Worm (Caenorhabditis elegans) whole organism, midembryonic: ENCODE data around the gene cpna-5.

Source experiments
- T22C8.4 ChIP-seq: fragments of 200-800 bp; sonication (Bioruptor generic); IDR thresholded peaks from 2 replicates; pipeline ENCODE4 v1.3.6; 2022; ENCODE audit warnings: missing genetic modification characterization, missing compliant biosample characterization
- cog-1 ChIP-seq: sonication (generic microtip); optimal IDR thresholded peaks from 2 replicates; lab custom pipeline; 2016; ENCODE audit warnings: missing genetic modification characterization, missing compliant biosample characterization
- flt-1 ChIP-seq: fragments of 200-800 bp; sonication (Bioruptor generic); IDR thresholded peaks from 2 replicates; pipeline ENCODE4 v1.3.6; 2022; ENCODE audit warnings: missing genetic modification characterization, missing compliant biosample characterization
- klf-2 ChIP-seq: fragments of 200-800 bp; sonication (Bioruptor generic); conservative IDR thresholded peaks from 2 replicates; pipeline ENCODE4 v1.3.6; 2022; ENCODE audit warnings: missing genetic modification reagents, missing genetic modification characterization, missing compliant biosample characterization
- med-1 ChIP-seq: sonication (generic microtip); optimal IDR thresholded peaks from 2 replicates; lab custom pipeline; 2017; ENCODE audit warnings: missing genetic modification characterization, mild to moderate bottlenecking, missing compliant biosample characterization, antibody characterized with exemption, missing genetic modification reagents; ENCODE audit not compliant: insufficient read depth
- ref-1 ChIP-seq: fragments of 200-800 bp; sonication (Bioruptor generic); conservative IDR thresholded peaks from 2 replicates; pipeline ENCODE4 v1.3.6; 2022; ENCODE audit warnings: missing genetic modification reagents, missing genetic modification characterization, missing compliant biosample characterization
- tab-1 ChIP-seq: fragments of 200-800 bp; sonication (Bioruptor generic); IDR thresholded peaks from 2 replicates; pipeline ENCODE4 v1.3.6; 2022; ENCODE audit warnings: missing genetic modification characterization, missing compliant biosample characterization
- ztf-23 ChIP-seq: fragments of 200-800 bp; sonication (Bioruptor generic); IDR thresholded peaks from 2 replicates; pipeline ENCODE4 v1.3.6; 2022; ENCODE audit warnings: missing genetic modification reagents, missing genetic modification characterization, missing compliant biosample characterization
- ztf-29 ChIP-seq: fragments of 200-800 bp; sonication (Bioruptor generic); IDR thresholded peaks from 2 replicates; pipeline ENCODE4 v1.3.6; 2022; ENCODE audit warnings: missing genetic modification reagents, missing genetic modification characterization, missing compliant biosample characterization

cpna-5 gene

DNA sequence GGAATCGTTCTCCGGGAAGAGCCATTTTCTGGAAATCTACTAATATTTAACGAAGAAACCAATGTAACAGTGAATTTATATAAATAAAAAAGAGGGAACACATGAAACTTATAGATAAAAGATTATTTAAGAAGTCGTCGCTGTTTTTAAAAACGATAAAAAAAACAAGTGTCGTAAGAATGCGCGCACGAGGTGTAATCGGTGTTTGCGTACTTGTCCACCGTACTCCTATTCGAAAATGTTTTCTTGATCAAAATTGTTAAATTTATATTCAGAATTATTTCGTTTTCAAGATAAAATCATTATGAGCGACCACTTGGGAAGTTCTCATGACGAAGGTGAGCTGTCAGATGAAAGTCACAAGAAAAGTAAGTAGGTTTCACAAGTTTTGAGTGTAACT is 19.4 kb downstream of the cpna-5 start, which contains the start of the genes moa-2 and cdk-11.1:
Gene moa-2 (minus strand): TSS at position 25 of the 400 bp plus-strand sequence.
Gene cdk-11.1 (plus strand): TSS at position 227 of the 400 bp plus-strand sequence.
- TF ChIP-seq ref-1 (GFP tag; lab: Robert Waterston, UW) (no peak), tab-1 (GFP tag; lab: Robert Waterston, UW) (no peak), T22C8.4 (GFP tag; lab: Robert Waterston, UW) (no peak), med-1 (no peak), flt-1 (GFP tag; lab: Robert Waterston, UW) (no peak), ztf-23 (GFP tag; lab: Robert Waterston, UW) (no peak), cog-1 (no peak)

DNA sequence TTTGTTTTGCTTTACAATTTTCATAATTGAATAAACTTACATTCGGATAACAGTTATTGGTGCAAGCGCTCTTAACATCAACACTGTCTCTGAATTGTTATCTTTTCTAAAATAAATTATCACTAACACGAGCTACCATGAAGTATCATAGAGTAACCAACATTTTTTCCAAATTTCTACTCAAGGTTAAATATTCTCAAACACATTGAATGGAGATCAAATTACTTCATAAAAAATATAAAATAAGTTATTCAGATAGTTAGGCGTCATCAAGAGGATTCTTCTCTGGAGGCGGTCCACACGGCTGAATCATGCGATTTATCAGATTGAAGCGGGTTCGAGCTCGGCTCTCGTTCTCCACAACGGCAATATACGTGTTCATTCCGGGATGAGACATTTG is 20.0 kb downstream of the cpna-5 start, which contains the start of gene B0495.5:
Gene B0495.5 (minus strand): TSS at position 101 of the 400 bp plus-strand sequence.
- TF ChIP-seq tab-1 (GFP tag; lab: Robert Waterston, UW) (no peak), klf-2 (GFP tag; lab: Robert Waterston, UW) (no peak), flt-1 (GFP tag; lab: Robert Waterston, UW) (no peak), ref-1 (GFP tag; lab: Robert Waterston, UW) (no peak), T22C8.4 (GFP tag; lab: Robert Waterston, UW) (no peak), ztf-23 (GFP tag; lab: Robert Waterston, UW) (no peak), cog-1 (no peak), ztf-29 (GFP tag; lab: Robert Waterston, UW) (no peak), med-1 (no peak)

DNA sequence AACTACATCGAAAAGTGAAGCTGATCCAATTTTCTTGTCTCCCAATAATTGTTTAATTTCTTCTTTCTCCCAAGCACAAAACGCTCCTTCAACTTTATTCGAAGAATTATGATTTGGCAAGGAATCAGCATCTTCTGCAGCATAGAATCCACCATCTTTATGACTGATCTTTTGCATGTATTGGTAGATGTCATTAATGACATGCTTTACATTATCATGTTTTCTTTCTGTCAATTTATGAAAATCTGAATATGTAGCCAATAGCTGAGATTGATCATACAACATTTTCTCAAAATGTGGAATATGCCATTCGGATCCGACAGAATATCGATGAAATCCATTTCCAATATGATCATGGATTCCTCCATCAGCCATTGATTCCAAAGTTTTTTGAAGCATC is 21.2 kb downstream of the cpna-5 start:
- TF ChIP-seq ztf-23 (GFP tag; lab: Robert Waterston, UW) = no peak
- no peak for TF ChIP-seq tab-1 (GFP tag; lab: Robert Waterston, UW)
- TF ChIP-seq flt-1 (GFP tag; lab: Robert Waterston, UW) = no peak
- no peak for TF ChIP-seq med-1
- TF ChIP-seq ref-1 (GFP tag; lab: Robert Waterston, UW) = no peak
- TF ChIP-seq klf-2 (GFP tag; lab: Robert Waterston, UW) = no peak
- TF ChIP-seq cog-1 = no peak
- TF ChIP-seq ztf-29 (GFP tag; lab: Robert Waterston, UW) = no peak
- TF ChIP-seq T22C8.4 (GFP tag; lab: Robert Waterston, UW) = no peak

DNA sequence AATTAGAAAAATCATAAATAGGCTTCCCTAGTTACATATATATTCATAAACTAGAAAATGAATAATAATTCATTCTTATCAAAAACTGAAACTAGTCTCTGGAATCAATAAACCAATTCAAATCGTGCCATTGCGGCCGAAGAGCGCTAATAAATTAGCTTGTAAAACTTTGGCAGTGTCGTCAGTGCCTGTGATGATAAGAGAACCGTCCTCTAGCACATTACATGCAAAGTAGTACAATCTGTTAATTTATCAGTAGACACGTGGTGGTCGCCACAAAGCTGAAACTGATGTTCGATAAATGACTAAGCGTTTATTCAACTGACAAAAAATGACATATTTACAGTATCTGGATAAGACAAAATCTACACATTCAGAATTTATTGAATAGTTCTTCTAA is 22.8 kb downstream of the cpna-5 start:
- TF ChIP-seq ref-1 (GFP tag; lab: Robert Waterston, UW) = no peak
- no peak for TF ChIP-seq klf-2 (GFP tag; lab: Robert Waterston, UW)
- TF ChIP-seq med-1 = no peak
- no peak for TF ChIP-seq tab-1 (GFP tag; lab: Robert Waterston, UW)
- TF ChIP-seq T22C8.4 (GFP tag; lab: Robert Waterston, UW) = no peak
- TF ChIP-seq ztf-29 (GFP tag; lab: Robert Waterston, UW) = no peak
- no peak for TF ChIP-seq flt-1 (GFP tag; lab: Robert Waterston, UW)
- no peak for TF ChIP-seq cog-1
- no peak for TF ChIP-seq ztf-23 (GFP tag; lab: Robert Waterston, UW)

DNA sequence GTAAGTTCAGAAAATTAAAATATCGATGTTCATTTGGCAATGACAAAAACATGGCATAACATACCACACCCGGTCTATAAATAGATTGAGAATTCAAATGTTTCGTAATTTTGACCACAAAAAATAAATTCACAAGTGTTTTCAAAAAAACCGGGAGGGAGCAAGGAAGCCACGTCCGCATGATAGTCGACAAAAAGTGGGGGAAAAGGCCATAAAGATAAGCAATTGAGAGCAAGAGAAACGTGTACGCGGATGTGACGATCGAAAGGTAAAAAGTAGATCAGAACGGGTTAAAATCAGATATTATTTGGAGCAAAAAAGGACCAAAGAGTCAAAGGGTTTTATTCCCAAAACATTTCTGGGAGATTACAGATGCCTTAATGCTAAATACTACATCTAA is 23.6 kb downstream of the cpna-5 start:
- TF ChIP-seq ztf-29 (GFP tag; lab: Robert Waterston, UW) = no peak
- TF ChIP-seq med-1 = no peak
- TF ChIP-seq ref-1 (GFP tag; lab: Robert Waterston, UW) = no peak
- TF ChIP-seq cog-1 = no peak
- no peak for TF ChIP-seq klf-2 (GFP tag; lab: Robert Waterston, UW)
- no peak for TF ChIP-seq flt-1 (GFP tag; lab: Robert Waterston, UW)
- TF ChIP-seq ztf-23 (GFP tag; lab: Robert Waterston, UW) = no peak
- TF ChIP-seq tab-1 (GFP tag; lab: Robert Waterston, UW) = no peak
- no peak for TF ChIP-seq T22C8.4 (GFP tag; lab: Robert Waterston, UW)

DNA sequence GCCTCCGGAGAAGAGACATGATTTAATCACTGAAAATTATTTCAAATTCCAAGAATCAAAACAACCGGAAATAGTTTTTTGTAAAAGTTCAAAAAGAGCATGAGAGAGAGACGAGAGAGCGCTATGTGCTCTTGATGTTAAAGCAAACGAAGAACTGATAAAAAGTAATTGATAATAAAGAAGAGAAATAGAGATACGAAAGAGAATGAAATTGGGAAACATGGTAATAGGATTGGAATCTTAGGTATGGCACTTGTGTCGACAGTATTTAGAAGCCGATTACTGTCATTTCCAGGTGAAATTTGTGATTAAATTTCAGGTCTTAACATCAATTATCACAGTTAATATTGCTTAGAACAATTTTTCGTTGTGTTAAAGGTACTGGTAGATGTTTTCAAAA is 24.5 kb downstream of the cpna-5 start, which contains the start of gene nhx-2:
Gene nhx-2 (minus strand): TSS at position 29 of the 400 bp plus-strand sequence.
- no peak for TF ChIP-seq ztf-29 (GFP tag; lab: Robert Waterston, UW)
- TF ChIP-seq med-1 = no peak
- no peak for TF ChIP-seq T22C8.4 (GFP tag; lab: Robert Waterston, UW)
- TF ChIP-seq tab-1 (GFP tag; lab: Robert Waterston, UW) = no peak
- no peak for TF ChIP-seq cog-1
- TF ChIP-seq klf-2 (GFP tag; lab: Robert Waterston, UW) = no peak
- TF ChIP-seq ztf-23 (GFP tag; lab: Robert Waterston, UW) = no peak
- no peak for TF ChIP-seq ref-1 (GFP tag; lab: Robert Waterston, UW)
- no peak for TF ChIP-seq flt-1 (GFP tag; lab: Robert Waterston, UW)

DNA sequence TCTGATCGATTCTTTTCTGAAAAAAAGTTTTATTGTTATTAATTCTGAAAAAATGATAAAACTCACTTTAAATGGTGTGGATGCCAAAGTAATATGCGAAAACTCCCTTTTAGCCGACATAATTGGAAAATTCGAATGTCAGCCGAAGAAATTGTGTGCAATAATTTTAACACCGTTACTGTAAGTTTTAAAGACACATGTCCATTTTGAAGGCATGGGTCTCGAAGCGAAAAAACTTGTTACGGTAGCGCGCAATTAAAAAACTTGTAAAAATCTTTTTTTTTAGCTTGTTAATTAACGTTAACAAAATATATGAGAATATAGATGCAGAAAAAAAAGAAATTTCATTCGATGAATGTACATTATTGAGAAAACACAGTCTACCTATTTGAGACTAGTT is 28.0 kb downstream of the cpna-5 start, which contains the start of gene pid-1:
Gene pid-1 (minus strand): TSS at position 173 of the 400 bp plus-strand sequence.
- TF ChIP-seq klf-2 (GFP tag; lab: Robert Waterston, UW) = no peak
- no peak for TF ChIP-seq ztf-29 (GFP tag; lab: Robert Waterston, UW)
- TF ChIP-seq ref-1 (GFP tag; lab: Robert Waterston, UW) = no peak
- no peak for TF ChIP-seq tab-1 (GFP tag; lab: Robert Waterston, UW)
- no peak for TF ChIP-seq ztf-23 (GFP tag; lab: Robert Waterston, UW)
- no peak for TF ChIP-seq med-1
- no peak for TF ChIP-seq cog-1
- no peak for TF ChIP-seq flt-1 (GFP tag; lab: Robert Waterston, UW)
- TF ChIP-seq T22C8.4 (GFP tag; lab: Robert Waterston, UW) = no peak

DNA sequence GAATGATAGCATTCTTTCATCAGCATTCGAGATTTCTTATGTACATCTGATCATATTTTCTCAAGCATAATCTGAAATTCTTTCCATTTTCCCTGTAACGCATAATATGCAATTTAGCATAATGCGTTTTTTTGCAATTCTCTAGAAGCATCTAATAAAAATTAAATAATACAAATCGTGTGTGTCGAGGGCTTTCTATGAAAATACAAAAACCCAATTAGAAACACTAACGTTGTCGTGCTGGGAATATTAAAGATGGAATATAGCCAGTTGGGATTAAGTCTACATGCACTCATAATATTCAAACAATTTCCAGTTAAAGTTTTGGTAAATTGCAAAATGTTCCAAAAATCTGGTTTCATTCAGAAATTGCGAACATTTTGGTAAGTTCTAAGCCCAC is 33.8 kb downstream of the cpna-5 start, which contains the start of gene F18A1.1:
Gene F18A1.1 (plus strand): TSS at position 301 of the 400 bp plus-strand sequence.
- TF ChIP-seq tab-1 (GFP tag; lab: Robert Waterston, UW) (no peak), T22C8.4 (GFP tag; lab: Robert Waterston, UW) (no peak), ref-1 (GFP tag; lab: Robert Waterston, UW) (no peak), flt-1 (GFP tag; lab: Robert Waterston, UW) (no peak), cog-1 (no peak)

DNA sequence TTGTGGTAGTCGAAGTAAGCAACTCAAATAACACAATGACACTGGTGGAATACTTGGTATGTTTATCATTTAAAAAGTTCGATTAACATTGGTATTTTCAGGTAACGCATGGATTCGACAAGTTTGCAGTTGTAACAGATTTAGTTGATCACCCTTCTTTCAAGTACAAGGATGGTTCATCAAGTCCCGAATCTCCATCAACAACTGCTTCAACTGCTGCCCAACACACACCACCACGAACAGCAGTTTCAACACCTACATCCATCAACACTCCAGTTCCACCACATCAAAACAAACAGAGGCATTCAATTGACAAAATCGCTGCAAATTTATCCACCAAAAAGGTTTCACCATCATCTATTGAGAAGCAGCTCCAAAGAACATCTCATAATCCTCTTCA is 35.9 kb downstream of the cpna-5 start:
- TF ChIP-seq ref-1 (GFP tag; lab: Robert Waterston, UW) = no peak
- TF ChIP-seq ztf-29 (GFP tag; lab: Robert Waterston, UW) = no peak
- TF ChIP-seq klf-2 (GFP tag; lab: Robert Waterston, UW) = no peak
- TF ChIP-seq cog-1 = no peak
- TF ChIP-seq ztf-23 (GFP tag; lab: Robert Waterston, UW) = no peak
- no peak for TF ChIP-seq tab-1 (GFP tag; lab: Robert Waterston, UW)
- TF ChIP-seq T22C8.4 (GFP tag; lab: Robert Waterston, UW) = no peak
- no peak for TF ChIP-seq med-1
- no peak for TF ChIP-seq flt-1 (GFP tag; lab: Robert Waterston, UW)
